Fruit fly (Drosophila melanogaster) Kc167 (cell line): ENCODE data around the gene Cpr5C.

ENCODE experiments used
- Myc ChIP-seq: fragments of >200 bp; optimal IDR thresholded peaks from 2 replicates; lab custom pipeline; 2017; ENCODE audit warnings: missing external identifiers
- Sin3A ChIP-seq: fragments of >200 bp; optimal IDR thresholded peaks from 2 replicates; lab custom pipeline; 2018; ENCODE audit warnings: missing external identifiers
- insv ChIP-seq: fragments of >200 bp; optimal IDR thresholded peaks from 3 replicates; lab custom pipeline; 2018; ENCODE audit warnings: missing external identifiers
- psq ChIP-seq: fragments of >200 bp; optimal IDR thresholded peaks from 2 replicates; lab custom pipeline; 2017; ENCODE audit warnings: missing external identifiers
- ttk ChIP-seq: sonication (Bioruptor generic); optimal IDR thresholded peaks from 2 replicates; lab custom pipeline; 2017; ENCODE audit warnings: missing external identifiers

- no peak for TF ChIP-seq insv (lab: Kevin White, UChicago)
- TF ChIP-seq psq (lab: Kevin White, UChicago): no peak
- TF ChIP-seq Sin3A: no peak
- no peak for TF ChIP-seq Myc (lab: Kevin White, UChicago)
- TF ChIP-seq ttk (lab: Kevin White, UChicago): no peak
Measured at dm6 chrX:5791840-5792239, 12.6 kb upstream of the Cpr5C start, which contains the start of gene CG12239.
